Worm (Caenorhabditis elegans) whole organism, late embryonic: ENCODE measurements around the gene skpo-3.

ENCODE experiments used
- ama-1 ChIP-seq: fragments of 150-350 bp; optimal IDR thresholded peaks from 2 replicates; lab custom pipeline; 2014
- elt-2 ChIP-seq: sonication (generic microtip); optimal IDR thresholded peaks from 2 replicates; lab custom pipeline; 2016; ENCODE audit warnings: missing genetic modification reagents, missing genetic modification characterization, missing compliant biosample characterization
- pag-3 ChIP-seq: sonication (generic microtip); optimal IDR thresholded peaks from 2 replicates; lab custom pipeline; 2016; ENCODE audit warnings: missing compliant biosample characterization, missing genetic modification characterization, borderline replicate concordance
- pros-1 ChIP-seq: fragments of 150-350 bp; optimal IDR thresholded peaks from 2 replicates; lab custom pipeline; 2014; ENCODE audit warnings: missing biosample characterization, missing genetic modification reagents, missing genetic modification characterization
- tbx-2 ChIP-seq: sonication (generic microtip); optimal IDR thresholded peaks from 2 replicates; lab custom pipeline; 2016; ENCODE audit warnings: missing genetic modification characterization, missing compliant biosample characterization
- unc-55 ChIP-seq: sonication (generic microtip); optimal IDR thresholded peaks from 2 replicates; lab custom pipeline; 2017; ENCODE audit warnings: missing biosample characterization, missing genetic modification reagents, missing genetic modification characterization

- TF ChIP-seq pros-1 (tag; lab: Kevin White, UChicago): no peak
- no peak for TF ChIP-seq ama-1 (lab: Kevin White, UChicago)
- no peak for TF ChIP-seq tbx-2 (tag; lab: Kevin White, UChicago)
- no peak for TF ChIP-seq pag-3
- no peak for TF ChIP-seq unc-55 (GFP tag; lab: Kevin White, UChicago)
- no peak for TF ChIP-seq elt-2
Measured at ce11 chrII:7199308-7199707, 46.4 kb upstream of the skpo-3 start, which contains the start of gene E04F6.6.
